Worm (Caenorhabditis elegans): Measurements from ENCODE around the gene fbxa-163.

DNA sequence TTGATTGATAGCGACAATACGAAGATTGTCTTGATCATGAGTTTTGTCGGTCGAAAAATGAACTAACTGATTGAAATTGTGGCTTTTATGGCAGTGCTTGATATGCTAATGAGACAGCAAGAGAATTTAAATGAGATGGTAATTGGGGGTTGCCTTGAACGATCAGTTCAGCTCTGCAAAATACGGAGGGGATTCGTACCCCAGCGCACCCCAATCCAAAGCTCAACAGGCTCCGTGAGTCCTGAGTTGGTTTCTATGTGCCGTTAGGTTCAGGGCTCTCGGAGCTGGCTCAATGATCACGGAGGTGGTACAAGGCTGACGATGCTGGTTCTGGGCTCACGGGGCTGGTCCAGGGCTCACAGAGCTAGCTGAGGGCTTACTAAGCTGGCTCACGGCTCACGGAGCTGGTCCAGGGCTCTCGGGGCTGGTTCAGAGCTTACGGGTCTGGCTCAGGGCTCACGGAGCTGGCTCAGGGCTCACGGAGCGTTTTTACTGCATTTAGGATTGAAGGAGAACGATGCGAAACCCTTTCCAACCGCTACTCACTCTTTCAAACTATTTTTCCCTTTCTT, 34.3 kb upstream of the fbxa-163 start, which contains the start of gene ZC204.6:
- TF ChIP-seq egl-27 (tag; optimal IDR thresholded peaks at IDR 0.05) = no peak
- no peak for TF ChIP-seq aly-2 (tag; optimal IDR thresholded peaks at IDR 0.05)
- TF ChIP-seq lin-39 (tag; optimal IDR thresholded peaks at IDR 0.05) = no peak
- no peak for TF ChIP-seq unc-39 (tag; optimal IDR thresholded peaks at IDR 0.05)
- no peak for TF ChIP-seq ama-1 (optimal IDR thresholded peaks at IDR 0.05)
- TF ChIP-seq snpc-4 (tag; optimal IDR thresholded peaks at IDR 0.05) = no peak
- no peak for TF ChIP-seq nhr-237 (tag; optimal IDR thresholded peaks at IDR 0.05)
- no peak for TF ChIP-seq blmp-1 (tag; optimal IDR thresholded peaks at IDR 0.05; ENCODE audit: insufficient read depth)
